Fruit fly (Drosophila melanogaster) whole organism, embryonic: ENCODE data around the gene CG31157.
A peak's percentile ranks its signal among the peaks of the same experiment; 100 is the strongest.

Experiments used
- Asciz ChIP-seq: fragments of 200-800 bp; sonication (Bioruptor generic); optimal IDR thresholded peaks from 2 replicates; lab custom pipeline; 2017; ENCODE audit warnings: missing biosample characterization, mild to moderate bottlenecking, missing genetic modification characterization, missing genetic modification reagents
- Atf6 ChIP-seq: fragments of 200-800 bp; sonication (Bioruptor generic); IDR thresholded peaks from 2 replicates; pipeline ENCODE4 v1.3.6; 2022; ENCODE audit warnings: missing biosample characterization, missing genetic modification characterization
- Awh ChIP-seq: fragments of 200-800 bp; sonication (Bioruptor generic); IDR thresholded peaks from 2 replicates; pipeline ENCODE4, ENCODE4 v1.3.6; 2022; ENCODE audit warnings: missing biosample characterization, missing genetic modification characterization
- CG10654 ChIP-seq: fragments of 200-800 bp; sonication (Bioruptor generic); optimal IDR thresholded peaks from 2 replicates; lab custom pipeline; 2016; ENCODE audit warnings: missing biosample characterization, missing genetic modification characterization
- CG10959 ChIP-seq: fragments of 200-800 bp; sonication (Bioruptor generic); IDR thresholded peaks from 2 replicates; pipeline ENCODE4 v1.3.6; 2022; ENCODE audit warnings: missing biosample characterization, missing genetic modification characterization
- CG10979 ChIP-seq: fragments of 200-800 bp; sonication (Bioruptor generic); optimal IDR thresholded peaks from 2 replicates; lab custom pipeline; 2018; ENCODE audit warnings: missing biosample characterization, mild to moderate bottlenecking, missing genetic modification characterization, moderate library complexity
- CG11696 ChIP-seq: fragments of 200-800 bp; sonication (Bioruptor generic); IDR thresholded peaks from 2 replicates; pipeline ENCODE4 v1.3.6; 2022; ENCODE audit warnings: missing biosample characterization, missing genetic modification characterization
- CG11723 ChIP-seq: fragments of 200-800 bp; sonication (Bioruptor generic); optimal IDR thresholded peaks from 2 replicates; lab custom pipeline; 2017; ENCODE audit warnings: missing biosample characterization, mild to moderate bottlenecking, missing genetic modification characterization
- CG12104 ChIP-seq: fragments of 200-800 bp; sonication (Bioruptor generic); optimal IDR thresholded peaks from 3 replicates; lab custom pipeline; 2016; ENCODE audit warnings: missing biosample characterization, missing genetic modification characterization
- CG12155 ChIP-seq: fragments of 200-800 bp; sonication (Bioruptor generic); optimal IDR thresholded peaks from 3 replicates; lab custom pipeline; 2016; ENCODE audit warnings: missing biosample characterization, missing genetic modification characterization
- CG12219 ChIP-seq: fragments of 200-800 bp; sonication (Bioruptor generic); optimal IDR thresholded peaks from 3 replicates; lab custom pipeline; 2018; ENCODE audit warnings: missing biosample characterization, mild to moderate bottlenecking, missing genetic modification characterization
- CG14965 ChIP-seq: fragments of 200-800 bp; sonication (Bioruptor generic); optimal IDR thresholded peaks from 2 replicates; lab custom pipeline; 2016; ENCODE audit warnings: missing biosample characterization, missing genetic modification characterization, borderline replicate concordance
- CG15011 ChIP-seq: fragments of 200-800 bp; sonication (Bioruptor generic); optimal IDR thresholded peaks from 3 replicates; lab custom pipeline; 2018; ENCODE audit warnings: missing biosample characterization, mild to moderate bottlenecking, missing genetic modification characterization
- CG17186 ChIP-seq: fragments of 200-800 bp; sonication (Bioruptor generic); optimal IDR thresholded peaks from 3 replicates; lab custom pipeline; 2017; ENCODE audit warnings: missing biosample characterization, missing genetic modification reagents, missing genetic modification characterization
- CG17385 ChIP-seq: fragments of 200-800 bp; sonication (Bioruptor generic); optimal IDR thresholded peaks from 3 replicates; lab custom pipeline; 2018; ENCODE audit warnings: missing biosample characterization, mild to moderate bottlenecking, missing genetic modification characterization
- CG18599 ChIP-seq: fragments of 200-800 bp; sonication (Bioruptor generic); optimal IDR thresholded peaks from 3 replicates; lab custom pipeline; 2017; ENCODE audit warnings: missing biosample characterization, missing genetic modification characterization, mild to moderate bottlenecking, moderate library complexity, missing genetic modification reagents
- CG18764 ChIP-seq: fragments of 200-800 bp; sonication (Bioruptor generic); optimal IDR thresholded peaks from 3 replicates; lab custom pipeline; 2016; ENCODE audit warnings: missing biosample characterization, missing genetic modification characterization
- CG30403 ChIP-seq: fragments of 200-800 bp; sonication (Bioruptor generic); optimal IDR thresholded peaks from 3 replicates; lab custom pipeline; 2016; ENCODE audit warnings: missing biosample characterization, missing genetic modification characterization
- CG3281 ChIP-seq: fragments of 200-800 bp; sonication (Bioruptor generic); optimal IDR thresholded peaks from 3 replicates; lab custom pipeline; 2017; ENCODE audit warnings: missing biosample characterization, mild to moderate bottlenecking, missing genetic modification characterization
- CG33213 ChIP-seq: fragments of 200-800 bp; sonication (Bioruptor generic); optimal IDR thresholded peaks from 3 replicates; lab custom pipeline; 2016; ENCODE audit warnings: missing biosample characterization, missing genetic modification characterization
- CG3726 ChIP-seq: fragments of 200-800 bp; sonication (Bioruptor generic); IDR thresholded peaks from 3 replicates; pipeline ENCODE4, ENCODE4 v1.3.6; 2022; ENCODE audit warnings: missing biosample characterization, missing genetic modification characterization
- CG3995 ChIP-seq: fragments of 200-800 bp; sonication (Bioruptor generic); optimal IDR thresholded peaks from 3 replicates; lab custom pipeline; 2016; ENCODE audit warnings: missing biosample characterization, missing genetic modification characterization
- CG4328 ChIP-seq: fragments of 200-800 bp; sonication (Bioruptor generic); optimal IDR thresholded peaks from 3 replicates; lab custom pipeline; 2017; ENCODE audit warnings: missing biosample characterization, missing genetic modification reagents, missing genetic modification characterization
- CG4360 ChIP-seq: fragments of 200-800 bp; sonication (Bioruptor generic); IDR thresholded peaks from 2 replicates; pipeline ENCODE4 v1.3.6; 2022; ENCODE audit warnings: missing biosample characterization, missing genetic modification characterization
- CG4730 ChIP-seq: fragments of 200-800 bp; sonication (Bioruptor generic); IDR thresholded peaks from 2 replicates; pipeline ENCODE4 v1.3.6; 2022; ENCODE audit warnings: missing biosample characterization, missing genetic modification characterization
- CG7372 ChIP-seq: fragments of 200-800 bp; sonication (Bioruptor generic); IDR thresholded peaks from 2 replicates; pipeline ENCODE4 v1.3.6; 2022; ENCODE audit warnings: missing biosample characterization, missing genetic modification characterization
- CG9609 ChIP-seq: fragments of 200-800 bp; sonication (Bioruptor generic); optimal IDR thresholded peaks from 3 replicates; lab custom pipeline; 2016; ENCODE audit warnings: missing biosample characterization, missing genetic modification characterization
- CG9727 ChIP-seq: fragments of 200-800 bp; sonication (Bioruptor generic); optimal IDR thresholded peaks from 3 replicates; lab custom pipeline; 2017; ENCODE audit warnings: missing biosample characterization, mild to moderate bottlenecking, missing genetic modification characterization
- Camta ChIP-seq: fragments of 200-800 bp; sonication (Bioruptor generic); optimal IDR thresholded peaks from 2 replicates; lab custom pipeline; 2016; ENCODE audit warnings: missing biosample characterization, missing genetic modification characterization
- Fer1 ChIP-seq: fragments of 200-800 bp; sonication (Bioruptor generic); optimal IDR thresholded peaks from 2 replicates; lab custom pipeline; 2017; ENCODE audit warnings: missing biosample characterization, mild to moderate bottlenecking, missing genetic modification characterization
- MESR4 ChIP-seq: fragments of 200-800 bp; sonication (Bioruptor generic); optimal IDR thresholded peaks from 2 replicates; lab custom pipeline; 2018; ENCODE audit warnings: missing biosample characterization, mild to moderate bottlenecking, missing genetic modification characterization, moderate library complexity
- Optix ChIP-seq: fragments of 200-800 bp; sonication (Bioruptor generic); IDR thresholded peaks from 3 replicates; pipeline ENCODE4 v1.3.6; 2022; ENCODE audit warnings: missing biosample characterization, missing genetic modification characterization
- Ptx1 ChIP-seq: fragments of 200-800 bp; sonication (Bioruptor generic); IDR thresholded peaks from 2 replicates; pipeline ENCODE4 v1.3.6; 2022; ENCODE audit warnings: missing biosample characterization, missing genetic modification characterization
- Six4 ChIP-seq: fragments of 200-800 bp; sonication (Bioruptor generic); optimal IDR thresholded peaks from 2 replicates; lab custom pipeline; 2016; ENCODE audit warnings: missing biosample characterization, missing genetic modification characterization
- Spps ChIP-seq: fragments of 200-800 bp; sonication (Bioruptor generic); optimal IDR thresholded peaks from 2 replicates; lab custom pipeline; 2018; ENCODE audit warnings: missing biosample characterization, mild to moderate bottlenecking, missing genetic modification characterization
- YL-1 ChIP-seq: fragments of 200-800 bp; sonication (Bioruptor generic); optimal IDR thresholded peaks from 3 replicates; lab custom pipeline; 2017; ENCODE audit warnings: missing biosample characterization, mild to moderate bottlenecking, missing genetic modification characterization
- ac ChIP-seq: fragments of 200-800 bp; sonication (Bioruptor generic); optimal IDR thresholded peaks from 3 replicates; lab custom pipeline; 2017; ENCODE audit warnings: missing biosample characterization, mild to moderate bottlenecking, missing genetic modification characterization
- aop ChIP-seq: fragments of 200-800 bp; sonication (Bioruptor generic); IDR thresholded peaks from 2 replicates; pipeline ENCODE4 v1.3.6; 2022; ENCODE audit warnings: missing biosample characterization, missing genetic modification characterization
- ara ChIP-seq: fragments of 200-800 bp; sonication (Bioruptor generic); IDR thresholded peaks from 2 replicates; pipeline ENCODE4 v1.3.6; 2022; ENCODE audit warnings: missing biosample characterization, missing genetic modification characterization
- crc ChIP-seq: fragments of 200-800 bp; sonication (Bioruptor generic); optimal IDR thresholded peaks from 2 replicates; lab custom pipeline; 2016; ENCODE audit warnings: missing biosample characterization, missing genetic modification characterization
- fru ChIP-seq: fragments of >200 bp; optimal IDR thresholded peaks from 2 replicates; lab custom pipeline; 2017
- ham ChIP-seq: fragments of 200-800 bp; sonication (Bioruptor generic); IDR thresholded peaks from 2 replicates; pipeline ENCODE4 v1.3.6; 2022; ENCODE audit warnings: missing biosample characterization, missing genetic modification characterization
- lab ChIP-seq: fragments of 200-800 bp; sonication (Bioruptor generic); optimal IDR thresholded peaks from 3 replicates; lab custom pipeline; 2017; ENCODE audit warnings: missing biosample characterization, missing genetic modification characterization, mild to moderate bottlenecking, moderate library complexity, missing genetic modification reagents
- lilli ChIP-seq: fragments of 200-800 bp; sonication (Bioruptor generic); optimal IDR thresholded peaks from 3 replicates; lab custom pipeline; 2016; ENCODE audit warnings: missing biosample characterization, missing genetic modification characterization
- luna ChIP-seq: fragments of 200-800 bp; sonication (Bioruptor generic); optimal IDR thresholded peaks from 2 replicates; lab custom pipeline; 2016; ENCODE audit warnings: missing biosample characterization, missing genetic modification characterization
- nau ChIP-seq: fragments of 200-800 bp; sonication (Bioruptor generic); optimal IDR thresholded peaks from 3 replicates; lab custom pipeline; 2017; ENCODE audit warnings: missing biosample characterization, mild to moderate bottlenecking, missing genetic modification characterization, missing genetic modification reagents
- nerfin-1 ChIP-seq: fragments of 200-800 bp; sonication (Bioruptor generic); optimal IDR thresholded peaks from 3 replicates; lab custom pipeline; 2019; ENCODE audit warnings: missing biosample characterization, mild to moderate bottlenecking, missing genetic modification characterization, moderate library complexity
- odd ChIP-seq: fragments of 200-800 bp; sonication (Bioruptor generic); optimal IDR thresholded peaks from 2 replicates; lab custom pipeline; 2017; ENCODE audit warnings: missing biosample characterization, mild to moderate bottlenecking, missing genetic modification characterization
- org-1 ChIP-seq: fragments of 200-800 bp; sonication (Bioruptor generic); optimal IDR thresholded peaks from 2 replicates; lab custom pipeline; 2017; ENCODE audit warnings: missing biosample characterization, missing genetic modification characterization
- sd ChIP-seq: fragments of 200-800 bp; sonication (Bioruptor generic); optimal IDR thresholded peaks from 3 replicates; lab custom pipeline; 2018; ENCODE audit warnings: missing biosample characterization, mild to moderate bottlenecking, missing genetic modification characterization, moderate library complexity
- slbo ChIP-seq: fragments of 200-800 bp; sonication (Bioruptor generic); IDR thresholded peaks from 2 replicates; pipeline ENCODE4 v1.3.6; 2022; ENCODE audit warnings: missing biosample characterization, missing genetic modification characterization
- stc ChIP-seq: fragments of 200-800 bp; sonication (Bioruptor generic); IDR thresholded peaks from 2 replicates; pipeline ENCODE4 v1.3.6; 2022; ENCODE audit warnings: missing biosample characterization, missing genetic modification characterization

The CG31157 gene

DNA sequence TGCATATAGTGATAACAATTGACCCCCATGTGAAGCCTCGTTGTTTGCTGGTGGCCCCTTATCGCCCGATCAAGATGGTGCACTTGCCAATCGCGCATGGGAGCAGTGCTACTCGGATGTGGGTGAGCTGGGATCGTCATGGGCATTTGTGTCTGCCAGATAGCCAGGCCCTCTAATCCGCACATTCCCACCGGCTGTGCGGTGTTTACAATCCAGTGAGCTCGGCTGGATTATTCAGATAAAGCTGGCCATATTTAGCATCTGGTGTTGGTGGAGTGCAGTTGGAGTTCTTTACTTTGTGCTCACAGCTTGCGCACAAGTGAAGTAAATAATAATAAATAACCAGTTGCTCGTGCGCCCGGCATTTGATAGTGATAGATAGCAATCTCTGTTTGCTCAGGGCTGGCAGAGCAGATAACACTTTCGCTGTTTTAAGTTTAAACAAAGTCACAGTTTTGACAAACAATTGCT is 14.5 kb upstream of the CG31157 start (continued):
- TF ChIP-seq CG30403 (GFP tag; lab: Kevin White, UChicago) (no peak), fru (no peak), CG9609 (GFP tag; lab: Kevin White, UChicago) (no peak), CG11696 (GFP tag; lab: Robert Waterston, UW) (no peak), Six4 (GFP tag; lab: Kevin White, UChicago) (peak; percentile 2), nerfin-1 (tag; lab: Kevin White, UChicago) (peak; percentile 50), org-1 (GFP tag; lab: Kevin White, UChicago) (peak; percentile 39), CG4328 (GFP tag; lab: Kevin White, UChicago) (peak; percentile 55), CG12104 (GFP tag; lab: Kevin White, UChicago) (peak; percentile 45), CG18764 (GFP tag; lab: Kevin White, UChicago) (peak; percentile 42), CG3281 (GFP tag; lab: Kevin White, UChicago) (peak; percentile 52), odd (GFP tag; lab: Kevin White, UChicago) (peak; percentile 51), luna (no peak), CG4730 (GFP tag; lab: Robert Waterston, UW) (no peak), CG11723 (no peak), CG15011 (GFP tag; lab: Kevin White, UChicago) (no peak), CG33213 (GFP tag; lab: Kevin White, UChicago) (peak; percentile 23), Atf6 (GFP tag; lab: Robert Waterston, UW) (no peak), CG10959 (GFP tag; lab: Robert Waterston, UW) (0 out of 2 replicates have a peak, but pooled peaks have one; percentile 12), Camta (GFP tag; lab: Kevin White, UChicago) (peak; percentile 9), CG7372 (no peak), CG3726 (no peak), lilli (no peak), Spps (tag; lab: Kevin White, UChicago) (peak; percentile 1), CG10654 (GFP tag; lab: Kevin White, UChicago) (no peak), YL-1 (GFP tag; lab: Kevin White, UChicago) (peak; percentile 16), Fer1 (GFP tag; lab: Kevin White, UChicago) (no peak), sd (tag; lab: Kevin White, UChicago) (peak; percentile 23), ara (GFP tag; lab: Robert Waterston, UW) (peak; percentile 57; the same call in 1 of the 2 replicates), ham (GFP tag; lab: Robert Waterston, UW) (no peak), Asciz (GFP tag; lab: Kevin White, UChicago) (peak; percentile 80), ac (GFP tag; lab: Kevin White, UChicago) (peak; percentile 7), CG3995 (GFP tag; lab: Kevin White, UChicago) (peak; percentile 93), Optix (GFP tag; lab: Robert Waterston, UW) (peak; percentile 44; the same call in 1 of the 3 replicates), CG18599 (GFP tag; lab: Kevin White, UChicago) (peak; percentile 68), aop (GFP tag; lab: Robert Waterston, UW) (no peak), CG4360 (GFP tag; lab: Robert Waterston, UW) (no peak), lab (GFP tag; lab: Kevin White, UChicago) (peak; percentile 83), Awh (GFP tag; lab: Robert Waterston, UW) (peak; percentile 57; the same call in 1 of the 2 replicates), stc (GFP tag; lab: Robert Waterston, UW) (0 out of 2 replicates have a peak, but pooled peaks have one; percentile 13), CG17186 (GFP tag; lab: Kevin White, UChicago) (peak; percentile 59), crc (GFP tag; lab: Kevin White, UChicago) (no peak), CG10979 (tag; lab: Kevin White, UChicago) (peak; percentile 30), nau (GFP tag; lab: Kevin White, UChicago) (no peak), slbo (GFP tag; lab: Robert Waterston, UW) (no peak), CG12155 (no peak), MESR4 (GFP tag; lab: Kevin White, UChicago) (no peak), CG17385 (GFP tag; lab: Kevin White, UChicago) (peak; percentile 9), CG14965 (GFP tag; lab: Kevin White, UChicago) (no peak), Ptx1 (GFP tag; lab: Robert Waterston, UW) (peak; percentile 36; the same call in 1 of the 2 replicates), CG12219 (GFP tag; lab: Kevin White, UChicago) (peak; percentile 18), CG9727 (GFP tag; lab: Kevin White, UChicago) (peak; percentile 45)
